Fruit fly (Drosophila melanogaster) whole organism, prepupa: ENCODE measurements around the gene X11L.

Experiments used
- Blimp-1 ChIP-seq: fragments of 200-800 bp; sonication (Bioruptor generic); optimal IDR thresholded peaks from 3 replicates; lab custom pipeline; 2017; ENCODE audit warnings: missing biosample characterization, missing genetic modification characterization, mild to moderate bottlenecking, moderate library complexity, missing genetic modification reagents
- CG11762 ChIP-seq: fragments of 200-800 bp; sonication (Bioruptor generic); optimal IDR thresholded peaks from 3 replicates; lab custom pipeline; 2016; ENCODE audit warnings: missing biosample characterization, missing genetic modification characterization; ENCODE audit not compliant: insufficient read depth
- CG11902 ChIP-seq: fragments of 200-800 bp; sonication (Bioruptor generic); optimal IDR thresholded peaks from 3 replicates; lab custom pipeline; 2016; ENCODE audit warnings: missing biosample characterization, missing genetic modification characterization
- CG16779 ChIP-seq: fragments of 200-800 bp; sonication (Bioruptor generic); optimal IDR thresholded peaks from 3 replicates; lab custom pipeline; 2017; ENCODE audit warnings: missing biosample characterization, mild to moderate bottlenecking, missing genetic modification characterization
- CG3919 ChIP-seq: fragments of 200-800 bp; sonication (Bioruptor generic); optimal IDR thresholded peaks from 3 replicates; lab custom pipeline; 2016; ENCODE audit warnings: missing biosample characterization, missing genetic modification characterization
- CG6854 ChIP-seq: fragments of 200-800 bp; sonication (Bioruptor generic); optimal IDR thresholded peaks from 2 replicates; lab custom pipeline; 2017; ENCODE audit warnings: missing biosample characterization, mild to moderate bottlenecking, missing genetic modification characterization
- cyc ChIP-seq: fragments of 200-800 bp; sonication (Bioruptor generic); optimal IDR thresholded peaks from 3 replicates; lab custom pipeline; 2016; ENCODE audit warnings: missing biosample characterization, missing genetic modification characterization
- vri ChIP-seq: fragments of 200-800 bp; sonication (Bioruptor generic); optimal IDR thresholded peaks from 3 replicates; lab custom pipeline; 2016; ENCODE audit warnings: missing biosample characterization, mild to moderate bottlenecking, missing genetic modification characterization

DNA sequence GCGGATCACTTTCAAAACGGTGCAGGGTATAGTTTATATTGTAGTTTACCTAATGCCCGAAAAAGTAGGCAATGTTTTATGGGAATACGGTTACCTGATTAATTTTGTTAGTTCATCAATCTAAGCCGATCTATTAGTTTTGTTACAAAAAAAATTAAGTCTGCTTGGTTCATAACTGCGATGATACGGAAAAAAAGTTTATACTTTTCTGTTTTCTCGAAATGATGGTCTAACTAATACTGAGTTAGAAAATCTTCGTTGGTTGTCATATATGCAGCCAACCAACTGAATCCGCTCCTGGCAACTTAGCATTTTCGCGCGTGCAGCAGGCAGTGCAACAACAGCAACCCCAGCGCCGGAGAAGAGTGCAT, 37.5 kb upstream of the X11L start:
- TF ChIP-seq Blimp-1 (GFP tag; lab: Kevin White, UChicago) = peak; percentile 88
- TF ChIP-seq CG6854 (GFP tag; lab: Kevin White, UChicago) = peak; percentile 88
- peak; percentile 99 for TF ChIP-seq CG11902 (GFP tag; lab: Kevin White, UChicago)
- TF ChIP-seq CG16779 (tag; lab: Kevin White, UChicago) = peak; percentile 92
- peak; percentile 97 for TF ChIP-seq CG3919 (GFP tag; lab: Kevin White, UChicago)
- peak; percentile 76 for TF ChIP-seq vri (GFP tag; lab: Kevin White, UChicago)
- TF ChIP-seq cyc = peak; percentile 98
- TF ChIP-seq CG11762 (GFP tag; lab: Kevin White, UChicago) = peak; percentile 96
